Fruit fly (Drosophila melanogaster) whole organism, embryonic: ENCODE data around the gene Nep5.

ENCODE experiments used
- CG17328 ChIP-seq: fragments of 200-800 bp; sonication (Bioruptor generic); IDR thresholded peaks from 2 replicates; pipeline ENCODE4 v1.3.6; 2022; ENCODE audit warnings: missing biosample characterization, missing genetic modification characterization
- CG34376 ChIP-seq: fragments of 200-800 bp; sonication (Bioruptor generic); optimal IDR thresholded peaks from 2 replicates; lab custom pipeline; 2018; ENCODE audit warnings: missing biosample characterization, mild to moderate bottlenecking, missing genetic modification characterization
- CrebB ChIP-seq: fragments of 200-800 bp; sonication (Bioruptor generic); optimal IDR thresholded peaks from 3 replicates; lab custom pipeline; 2018; ENCODE audit warnings: missing biosample characterization, mild to moderate bottlenecking, missing genetic modification characterization
- ttk ChIP-seq: fragments of 200-800 bp; sonication (Bioruptor generic); IDR thresholded peaks from 2 replicates; pipeline ENCODE4 v2.1.2; 2022; ENCODE audit warnings: missing biosample characterization, missing genetic modification characterization

DNA sequence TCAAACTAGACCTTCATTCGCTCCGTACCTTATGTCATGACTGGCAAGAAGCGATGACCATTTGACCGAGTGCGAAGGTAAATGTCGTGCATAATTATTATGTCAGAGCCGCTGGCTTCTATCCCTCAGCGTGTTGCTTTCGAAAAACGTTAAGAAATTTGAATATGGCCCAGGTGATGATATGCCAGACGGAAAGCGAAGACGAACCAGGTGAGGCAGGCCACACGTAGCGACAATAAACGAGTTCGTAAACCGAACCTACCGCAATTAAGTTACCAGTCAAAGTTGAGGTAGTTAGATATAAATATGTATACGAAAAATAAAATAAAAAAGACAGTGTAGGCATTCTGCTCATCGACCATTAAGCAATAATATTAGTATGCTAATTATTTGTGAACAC, 12.6 kb upstream of the Nep5 start:
- TF ChIP-seq CG17328 (GFP tag; lab: Robert Waterston, UW) (no peak), CrebB (tag; lab: Kevin White, UChicago) (no peak), ttk (no peak), CG34376 (GFP tag; lab: Kevin White, UChicago) (no peak)
